Fruit fly (Drosophila melanogaster): ENCODE data around the gene Qsox2.

DNA sequence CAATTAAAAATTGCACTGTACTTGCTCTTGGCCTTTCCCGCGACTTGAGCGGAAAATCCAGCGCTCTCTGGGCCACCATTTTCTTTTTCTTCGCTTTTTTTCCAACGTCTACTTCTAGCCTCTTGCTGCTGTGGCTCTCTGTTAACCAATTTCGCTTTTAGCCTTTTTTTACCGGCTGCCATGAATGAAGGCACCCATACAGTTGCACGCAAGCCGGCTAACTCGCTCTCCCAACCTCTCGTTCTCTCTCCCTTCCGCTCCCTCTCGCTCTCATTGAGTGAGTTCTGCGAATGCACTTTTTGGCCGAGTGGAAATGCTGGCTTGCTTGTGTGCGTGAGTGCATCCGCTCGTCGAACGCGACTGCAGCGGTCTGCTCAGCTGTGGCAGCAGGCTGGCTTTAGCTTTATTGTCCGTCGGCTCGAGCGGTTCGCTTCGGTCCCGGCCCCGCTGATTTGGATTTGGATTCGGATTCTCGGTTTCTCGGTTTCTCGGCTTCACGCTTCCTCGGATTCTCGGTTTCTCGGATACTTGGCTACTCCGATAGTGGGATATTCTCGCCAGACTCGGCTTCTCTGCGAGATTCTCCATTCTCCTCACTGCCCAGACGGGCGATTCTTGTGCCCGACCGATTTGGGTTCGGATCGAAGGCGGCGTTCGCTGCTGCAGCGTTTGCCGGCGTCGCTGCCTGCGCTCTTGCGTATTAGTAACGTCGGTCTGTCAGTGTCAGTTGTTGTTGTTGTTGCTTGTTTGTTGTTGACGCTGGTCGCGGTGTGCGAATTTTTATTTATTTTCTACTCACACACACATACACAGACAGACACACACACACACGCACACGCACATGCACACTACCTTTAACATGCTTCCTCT is 35.4 kb downstream of the Qsox2 start, which contains the start of gene Eip93F:
- peak; percentile 39 for TF ChIP-seq Mnt (GFP tag; optimal IDR thresholded peaks at IDR 0.05)
- TF ChIP-seq CG11617 (GFP tag; optimal IDR thresholded peaks at IDR 0.05): no peak
- TF ChIP-seq CG14711 (tag; optimal IDR thresholded peaks at IDR 0.05): no peak
- TF ChIP-seq Clk (GFP tag; optimal IDR thresholded peaks at IDR 0.05): no peak
- TF ChIP-seq CG7101 (tag; optimal IDR thresholded peaks at IDR 0.05): peak; percentile 3
- no peak for TF ChIP-seq bab1 (GFP tag; optimal IDR thresholded peaks at IDR 0.05)
- no peak for TF ChIP-seq CG5204 (GFP tag; optimal IDR thresholded peaks at IDR 0.05)

All from whole organism, adult.